Worm (Caenorhabditis elegans): ENCODE data around the gene lin-29.
A peak's percentile ranks its signal among the peaks of the same experiment; 100 is the strongest.

lin-29 gene

ce11 chrII:11974048-11974995, 39.2 kb upstream of the lin-29 start (continued):
- TF ChIP-seq F10E7.11 (tag; optimal IDR thresholded peaks at IDR 0.05) (peak; percentile 60), aptf-2 (GFP tag; conservative IDR thresholded peaks at IDR 0.05) (0 out of 2 replicates have a peak, but pooled peaks have one; percentile 19), T26A5.8 (tag; optimal IDR thresholded peaks at IDR 0.05) (no peak), athp-1 (tag; optimal IDR thresholded peaks at IDR 0.05) (peak; percentile 72), ccch-3 (GFP tag; optimal IDR thresholded peaks at IDR 0.05) (no peak), dpff-1 (tag; optimal IDR thresholded peaks at IDR 0.05) (peak; percentile 70), D2030.7 (GFP tag; IDR thresholded peaks at IDR 0.05) (0 out of 2 replicates have a peak, but pooled peaks have one; percentile 42), snpc-4 (GFP tag; optimal IDR thresholded peaks at IDR 0.05) (no peak), snpc-4 (tag; optimal IDR thresholded peaks at IDR 0.05) (peak in 1 of 4 experiments; percentile 30), madf-8 (GFP tag; conservative IDR thresholded peaks at IDR 0.05) (peak; percentile 74), ekl-4 (GFP tag; IDR thresholded peaks at IDR 0.05) (no peak; the same call in 1 of the 2 replicates), snpc-1.3 (tag; optimal IDR thresholded peaks at IDR 0.05; ENCODE audit: insufficient read depth) (no peak), ZK185.1 (tag; optimal IDR thresholded peaks at IDR 0.05; ENCODE audit: poor library complexity, severe bottlenecking) (peak; percentile 43), ceh-91 (GFP tag; IDR thresholded peaks at IDR 0.05) (peak; percentile 59), hrde-1 (tag; optimal IDR thresholded peaks at IDR 0.05; ENCODE audit: borderline replicate concordance) (peak; percentile 49), nfyb-1 (GFP tag; IDR thresholded peaks at IDR 0.05) (no peak), ceh-27 (GFP tag; optimal IDR thresholded peaks at IDR 0.05) (no peak), mcd-1 (GFP tag; IDR thresholded peaks at IDR 0.05) (0 out of 2 replicates have a peak, but pooled peaks have one; percentile 24), ztf-26 (tag; optimal IDR thresholded peaks at IDR 0.05) (peak; percentile 44), ets-4 (GFP tag; optimal IDR thresholded peaks at IDR 0.05) (no peak)

ce11 chrII:11973632-11974031, 38.5 kb upstream of the lin-29 start, which contains the start of gene acbp-6:
Gene acbp-6 (minus strand): TSS chrII:11973732.
- TF ChIP-seq let-526 (GFP tag; IDR thresholded peaks at IDR 0.05) (no peak), Y53G8AR.9 (GFP tag; conservative IDR thresholded peaks at IDR 0.05) (0 out of 2 replicates have a peak, but pooled peaks have one; percentile 22)

ce11 chrII:11972266-11972665, 37.1 kb upstream of the lin-29 start:
- TF ChIP-seq hsf-1 (GFP tag; IDR thresholded peaks at IDR 0.05) (peak; percentile 44; the same call in 1 of the 2 replicates), T26A5.8 (tag; optimal IDR thresholded peaks at IDR 0.05) (peak; percentile 18), atf-7 (tag; optimal IDR thresholded peaks at IDR 0.05) (no peak), hmg-1.2 (GFP tag; IDR thresholded peaks at IDR 0.05) (no peak), snpc-3.4 (tag; optimal IDR thresholded peaks at IDR 0.05) (peak; percentile 9), hrde-1 (tag; optimal IDR thresholded peaks at IDR 0.05; ENCODE audit: borderline replicate concordance) (peak; percentile 81), die-1 (tag; optimal IDR thresholded peaks at IDR 0.05) (peak; percentile 41), let-526 (GFP tag; IDR thresholded peaks at IDR 0.05) (no peak), somi-1 (GFP tag; optimal IDR thresholded peaks at IDR 0.05) (no peak), cebp-1 (GFP tag; IDR thresholded peaks at IDR 0.05) (no peak), cebp-1 (tag; optimal IDR thresholded peaks at IDR 0.05) (peak; percentile 16), sdz-38 (tag; optimal IDR thresholded peaks at IDR 0.05) (no peak), madf-8 (GFP tag; conservative IDR thresholded peaks at IDR 0.05) (peak; percentile 60), nfya-1 (tag; optimal IDR thresholded peaks at IDR 0.05; ENCODE audit: borderline replicate concordance, insufficient read depth) (no peak), ztf-3 (GFP tag; optimal IDR thresholded peaks at IDR 0.05) (no peak), lin-35 (GFP tag; optimal IDR thresholded peaks at IDR 0.05) (peak in 1 of 3 experiments; percentile 32), ceh-100 (GFP tag; IDR thresholded peaks at IDR 0.05) (0 out of 2 replicates have a peak, but pooled peaks have one; percentile 30), attf-5 (GFP tag; optimal IDR thresholded peaks at IDR 0.05) (no peak), zim-3 (tag; optimal IDR thresholded peaks at IDR 0.05) (peak; percentile 7), ztf-22 (GFP tag; optimal IDR thresholded peaks at IDR 0.05) (no peak), dpl-1 (GFP tag; optimal IDR thresholded peaks at IDR 0.05) (peak; percentile 28), dox-1 (GFP tag; IDR thresholded peaks at IDR 0.05) (peak; percentile 43; the same call in 1 of the 2 replicates), nhr-27 (tag; optimal IDR thresholded peaks at IDR 0.05) (no peak), ZK185.1 (tag; optimal IDR thresholded peaks at IDR 0.05; ENCODE audit: poor library complexity, severe bottlenecking) (no peak), xnd-1 (tag; optimal IDR thresholded peaks at IDR 0.05) (peak; percentile 36)

Measured in whole organism, young adult.